Fruit fly (Drosophila melanogaster): ENCODE measurements around the gene JYalpha.

Gene JYalpha

dm6 chr4:54633-55032, 54.0 kb downstream of the JYalpha start:
- 0 out of 2 replicates have a peak, but pooled peaks have one; percentile 18 for TF ChIP-seq CG13287 (GFP tag; IDR thresholded peaks at IDR 0.05; ENCODE audit: partially characterized antibody)
- no peak for TF ChIP-seq sens (GFP tag)
- TF ChIP-seq wek (GFP tag; optimal IDR thresholded peaks at IDR 0.05), result no peak
- TF ChIP-seq bsh (GFP tag; optimal IDR thresholded peaks at IDR 0.05), result no peak
- TF ChIP-seq Ets97D (GFP tag; optimal IDR thresholded peaks at IDR 0.05), result no peak
- TF ChIP-seq crol (GFP tag; IDR thresholded peaks at IDR 0.05), result no peak
- no peak for TF ChIP-seq Sox100B (GFP tag; optimal IDR thresholded peaks at IDR 0.05)
- no peak for TF ChIP-seq HHEX (GFP tag; optimal IDR thresholded peaks at IDR 0.05)
- peak; percentile 54 for TF ChIP-seq D19B (GFP tag; optimal IDR thresholded peaks at IDR 0.05)
- no peak for TF ChIP-seq CG9797 (GFP tag; optimal IDR thresholded peaks at IDR 0.05)
- TF ChIP-seq CG9876 (GFP tag; optimal IDR thresholded peaks at IDR 0.05), result no peak
- peak; percentile 50; the same call in 2 of the 4 replicates for TF ChIP-seq Dll (GFP tag; IDR thresholded peaks at IDR 0.05; ENCODE audit: partially characterized antibody)
- TF ChIP-seq CG6791 (GFP tag; IDR thresholded peaks at IDR 0.05; ENCODE audit: partially characterized antibody), result peak; percentile 81; the same call in 2 of the 3 replicates
- no peak for TF ChIP-seq lilli (GFP tag; optimal IDR thresholded peaks at IDR 0.05)
- TF ChIP-seq Dref (GFP tag; IDR thresholded peaks at IDR 0.05), result no peak
- TF ChIP-seq Usf (GFP tag; optimal IDR thresholded peaks at IDR 0.05), result no peak
- TF ChIP-seq CG11723 (GFP tag; optimal IDR thresholded peaks at IDR 0.05), result peak; percentile 0
- no peak for TF ChIP-seq ase (GFP tag; IDR thresholded peaks at IDR 0.05)
- no peak for TF ChIP-seq CG10654 (GFP tag; optimal IDR thresholded peaks at IDR 0.05)
- TF ChIP-seq Ravus (GFP tag; IDR thresholded peaks at IDR 0.05), result no peak
- TF ChIP-seq nom (GFP tag; optimal IDR thresholded peaks at IDR 0.05), result no peak
- no peak for TF ChIP-seq D19A (tag; optimal IDR thresholded peaks at IDR 0.05)
- no peak for TF ChIP-seq CG2129 (GFP tag; IDR thresholded peaks at IDR 0.05; ENCODE audit: partially characterized antibody)
- TF ChIP-seq MESR4 (GFP tag; optimal IDR thresholded peaks at IDR 0.05), result no peak
- no peak for TF ChIP-seq Elba2 (GFP tag; optimal IDR thresholded peaks at IDR 0.05)
- TF ChIP-seq sd (tag; optimal IDR thresholded peaks at IDR 0.05), result no peak
- no peak for TF ChIP-seq Neu2 (GFP tag; optimal IDR thresholded peaks at IDR 0.05; ENCODE audit: borderline replicate concordance)
- no peak for TF ChIP-seq ken (GFP tag; IDR thresholded peaks at IDR 0.05)
- TF ChIP-seq sc (optimal IDR thresholded peaks at IDR 0.05), result no peak
- no peak for TF ChIP-seq sc (GFP tag; optimal IDR thresholded peaks at IDR 0.05)
- TF ChIP-seq CG8290 (GFP tag; optimal IDR thresholded peaks at IDR 0.05), result no peak
- TF ChIP-seq CG8290 (tag; optimal IDR thresholded peaks at IDR 0.05), result no peak
- no peak for TF ChIP-seq ham (GFP tag; IDR thresholded peaks at IDR 0.05)
- TF ChIP-seq dmrt99B (tag; optimal IDR thresholded peaks at IDR 0.05), result no peak
- TF ChIP-seq CG10209 (GFP tag; optimal IDR thresholded peaks at IDR 0.05), result no peak
- TF ChIP-seq Oaz (GFP tag; IDR thresholded peaks at IDR 0.05), result no peak
- TF ChIP-seq Scr (GFP tag; IDR thresholded peaks at IDR 0.05; ENCODE audit: partially characterized antibody), result peak; percentile 63
- no peak for TF ChIP-seq Hr51 (GFP tag; optimal IDR thresholded peaks at IDR 0.05)
- no peak for TF ChIP-seq CG32532 (GFP tag; IDR thresholded peaks at IDR 0.05)
- TF ChIP-seq CG14667 (GFP tag; IDR thresholded peaks at IDR 0.05), result no peak
- TF ChIP-seq bigmax (GFP tag; optimal IDR thresholded peaks at IDR 0.05), result no peak
- TF ChIP-seq row (GFP tag; IDR thresholded peaks at IDR 0.05), result peak; percentile 19; the same call in 1 of the 3 replicates
- TF ChIP-seq CG4404 (GFP tag; IDR thresholded peaks at IDR 0.05), result no peak
- TF ChIP-seq CG30020 (tag; optimal IDR thresholded peaks at IDR 0.05), result peak; percentile 4

Measured in whole organism, embryonic.